Fruit fly (Drosophila melanogaster) whole organism, embryonic: ENCODE data around the gene DopEcR.

Source experiments
- Atf-2 ChIP-seq: fragments of 200-800 bp; sonication (Bioruptor generic); optimal IDR thresholded peaks from 2 replicates; lab custom pipeline; 2016; ENCODE audit warnings: missing biosample characterization, missing genetic modification characterization
- CG10209 ChIP-seq: fragments of 200-800 bp; sonication (Bioruptor generic); optimal IDR thresholded peaks from 3 replicates; lab custom pipeline; 2017; ENCODE audit warnings: missing biosample characterization, mild to moderate bottlenecking, missing genetic modification characterization, missing genetic modification reagents
- CG1024 ChIP-seq: fragments of 200-800 bp; sonication (Bioruptor generic); IDR thresholded peaks from 2 replicates; pipeline ENCODE4 v1.3.6; 2022; ENCODE audit warnings: missing biosample characterization, missing genetic modification characterization
- CG10959 ChIP-seq: fragments of 200-800 bp; sonication (Bioruptor generic); IDR thresholded peaks from 2 replicates; pipeline ENCODE4 v1.3.6; 2022; ENCODE audit warnings: missing biosample characterization, missing genetic modification characterization
- CG12155 ChIP-seq: fragments of 200-800 bp; sonication (Bioruptor generic); optimal IDR thresholded peaks from 3 replicates; lab custom pipeline; 2016; ENCODE audit warnings: missing biosample characterization, missing genetic modification characterization
- CG12219 ChIP-seq: fragments of 200-800 bp; sonication (Bioruptor generic); optimal IDR thresholded peaks from 3 replicates; lab custom pipeline; 2018; ENCODE audit warnings: missing biosample characterization, mild to moderate bottlenecking, missing genetic modification characterization
- CG12744 ChIP-seq: fragments of 200-800 bp; sonication (Bioruptor generic); optimal IDR thresholded peaks from 2 replicates; lab custom pipeline; 2016; ENCODE audit warnings: missing biosample characterization, missing genetic modification characterization
- CG1603 ChIP-seq: fragments of 200-800 bp; sonication (Bioruptor generic); optimal IDR thresholded peaks from 2 replicates; lab custom pipeline; 2019; ENCODE audit warnings: missing biosample characterization, mild to moderate bottlenecking, missing genetic modification characterization, moderate library complexity
- CG17612 ChIP-seq: fragments of 200-800 bp; sonication (Bioruptor generic); IDR thresholded peaks from 2 replicates; pipeline ENCODE4 v1.3.6; 2022; ENCODE audit warnings: missing biosample characterization, missing genetic modification characterization
- CG18619 ChIP-seq: fragments of 200-800 bp; sonication (Bioruptor generic); optimal IDR thresholded peaks from 3 replicates; lab custom pipeline; 2017; ENCODE audit warnings: missing biosample characterization, mild to moderate bottlenecking, missing genetic modification characterization
- CG2116 ChIP-seq: fragments of 200-800 bp; sonication (Bioruptor generic); optimal IDR thresholded peaks from 3 replicates; lab custom pipeline; 2018; ENCODE audit warnings: missing biosample characterization, mild to moderate bottlenecking, missing genetic modification characterization
- CG2875 ChIP-seq: fragments of 200-800 bp; sonication (Bioruptor generic); optimal IDR thresholded peaks from 2 replicates; lab custom pipeline; 2017; ENCODE audit warnings: missing biosample characterization, mild to moderate bottlenecking, missing genetic modification characterization, missing genetic modification reagents
- CG4328 ChIP-seq: fragments of 200-800 bp; sonication (Bioruptor generic); optimal IDR thresholded peaks from 3 replicates; lab custom pipeline; 2017; ENCODE audit warnings: missing biosample characterization, missing genetic modification reagents, missing genetic modification characterization
- CG4707 ChIP-seq: fragments of 200-800 bp; sonication (Bioruptor generic); optimal IDR thresholded peaks from 2 replicates; lab custom pipeline; 2018; ENCODE audit warnings: missing biosample characterization, mild to moderate bottlenecking, missing genetic modification characterization, moderate library complexity
- CG5180 ChIP-seq: fragments of 200-800 bp; sonication (Bioruptor generic); optimal IDR thresholded peaks from 3 replicates; lab custom pipeline; 2017; ENCODE audit warnings: missing biosample characterization, missing genetic modification characterization, mild to moderate bottlenecking, moderate library complexity, missing genetic modification reagents
- CG6654 ChIP-seq: fragments of 200-800 bp; sonication (Bioruptor generic); optimal IDR thresholded peaks from 2 replicates; lab custom pipeline; 2017; ENCODE audit warnings: missing biosample characterization, mild to moderate bottlenecking, missing genetic modification characterization
- CG6765 ChIP-seq: fragments of 200-800 bp; sonication (Bioruptor generic); optimal IDR thresholded peaks from 3 replicates; lab custom pipeline; 2017; ENCODE audit warnings: missing biosample characterization, mild to moderate bottlenecking, missing genetic modification characterization
- CG8478 ChIP-seq: fragments of >200 bp; optimal IDR thresholded peaks from 2 replicates; lab custom pipeline; 2018
- CG9797 ChIP-seq: fragments of 200-800 bp; sonication (Bioruptor generic); optimal IDR thresholded peaks from 3 replicates; lab custom pipeline; 2018; ENCODE audit warnings: missing biosample characterization, mild to moderate bottlenecking, missing genetic modification characterization
- Gug ChIP-seq: fragments of 200-800 bp; sonication (Bioruptor generic); IDR thresholded peaks from 4 replicates; pipeline ENCODE4 v1.3.6; 2022; ENCODE audit warnings: missing biosample characterization, missing genetic modification characterization
- HLH3B ChIP-seq: fragments of 200-800 bp; sonication (Bioruptor generic); IDR thresholded peaks from 2 replicates; pipeline ENCODE4 v1.3.6; 2022; ENCODE audit warnings: missing biosample characterization, missing genetic modification characterization
- NC2β ChIP-seq: fragments of 200-800 bp; sonication (Bioruptor generic); optimal IDR thresholded peaks from 2 replicates; lab custom pipeline; 2016; ENCODE audit warnings: missing biosample characterization, missing genetic modification characterization
- Poxn ChIP-seq: fragments of 200-800 bp; sonication (Bioruptor generic); IDR thresholded peaks from 2 replicates; pipeline ENCODE4 v1.3.6; 2022; ENCODE audit warnings: missing biosample characterization, missing genetic modification characterization
- Sry-β ChIP-seq: fragments of 200-800 bp; sonication (Bioruptor generic); optimal IDR thresholded peaks from 2 replicates; lab custom pipeline; 2018; ENCODE audit warnings: missing biosample characterization, mild to moderate bottlenecking, missing genetic modification characterization, moderate library complexity
- YL-1 ChIP-seq: fragments of 200-800 bp; sonication (Bioruptor generic); optimal IDR thresholded peaks from 3 replicates; lab custom pipeline; 2017; ENCODE audit warnings: missing biosample characterization, mild to moderate bottlenecking, missing genetic modification characterization
- ato ChIP-seq: fragments of 200-800 bp; sonication (Bioruptor generic); IDR thresholded peaks from 2 replicates; pipeline ENCODE4 v1.3.6; 2022; ENCODE audit warnings: missing biosample characterization, missing genetic modification characterization; ENCODE audit not compliant: partially characterized antibody
- cad ChIP-seq: fragments of >200 bp; optimal IDR thresholded peaks from 2 replicates; lab custom pipeline; 2017; ENCODE audit warnings: missing biosample characterization, missing genetic modification characterization
- cas ChIP-seq: fragments of 200-800 bp; sonication (Bioruptor generic); IDR thresholded peaks from 2 replicates; pipeline ENCODE4 v1.3.6; 2022; ENCODE audit warnings: missing biosample characterization, missing genetic modification characterization
- cg ChIP-seq: fragments of 200-800 bp; sonication (Bioruptor generic); optimal IDR thresholded peaks from 3 replicates; lab custom pipeline; 2019; ENCODE audit warnings: missing biosample characterization, mild to moderate bottlenecking, missing genetic modification characterization, moderate library complexity
- chinmo ChIP-seq: fragments of 200-800 bp; sonication (Bioruptor generic); IDR thresholded peaks from 4 replicates; pipeline ENCODE4 v1.3.6; 2022; ENCODE audit warnings: missing biosample characterization, missing genetic modification characterization; ENCODE audit not compliant: partially characterized antibody
- dmrt99B ChIP-seq: fragments of 200-800 bp; sonication (Bioruptor generic); optimal IDR thresholded peaks from 2 replicates; lab custom pipeline; 2018; ENCODE audit warnings: missing biosample characterization, mild to moderate bottlenecking, missing genetic modification characterization, moderate library complexity
- emc ChIP-seq: fragments of 200-800 bp; sonication (Bioruptor generic); optimal IDR thresholded peaks from 2 replicates; lab custom pipeline; 2016; ENCODE audit warnings: missing biosample characterization, missing genetic modification characterization
- eve ChIP-seq, 2 experiments: fragments of >200 bp; optimal IDR thresholded peaks; 2 replicates each; lab custom pipeline; 2017; ENCODE audit warnings: missing biosample characterization in 2 of 2, missing genetic modification characterization in 2 of 2
- fd96Cb ChIP-seq: fragments of 200-800 bp; sonication (Bioruptor generic); optimal IDR thresholded peaks from 2 replicates; lab custom pipeline; 2018; ENCODE audit warnings: missing biosample characterization, mild to moderate bottlenecking, missing genetic modification characterization, moderate library complexity
- fu2 ChIP-seq: fragments of 200-800 bp; sonication (Bioruptor generic); optimal IDR thresholded peaks from 2 replicates; lab custom pipeline; 2016; ENCODE audit warnings: missing biosample characterization, missing genetic modification characterization
- gsb ChIP-seq: fragments of 200-800 bp; sonication (Bioruptor generic); IDR thresholded peaks from 2 replicates; pipeline ENCODE4 v1.3.6; 2022; ENCODE audit warnings: missing biosample characterization, missing genetic modification characterization
- jigr1 ChIP-seq: fragments of 200-800 bp; sonication (Bioruptor generic); IDR thresholded peaks from 3 replicates; pipeline ENCODE4 v1.3.6; 2022; ENCODE audit warnings: missing biosample characterization, missing genetic modification characterization
- kah ChIP-seq: fragments of 200-800 bp; sonication (Bioruptor generic); optimal IDR thresholded peaks from 2 replicates; lab custom pipeline; 2018; ENCODE audit warnings: missing biosample characterization, mild to moderate bottlenecking, missing genetic modification characterization
- kni ChIP-seq: fragments of 200-800 bp; sonication (Bioruptor generic); optimal IDR thresholded peaks from 3 replicates; lab custom pipeline; 2017; ENCODE audit warnings: mild to moderate bottlenecking, missing biosample characterization, missing genetic modification reagents, missing genetic modification characterization
- nerfin-1 ChIP-seq: fragments of 200-800 bp; sonication (Bioruptor generic); optimal IDR thresholded peaks from 3 replicates; lab custom pipeline; 2019; ENCODE audit warnings: missing biosample characterization, mild to moderate bottlenecking, missing genetic modification characterization, moderate library complexity
- odd ChIP-seq: fragments of 200-800 bp; sonication (Bioruptor generic); optimal IDR thresholded peaks from 2 replicates; lab custom pipeline; 2017; ENCODE audit warnings: missing biosample characterization, mild to moderate bottlenecking, missing genetic modification characterization
- pfk ChIP-seq: fragments of 200-800 bp; sonication (Bioruptor generic); optimal IDR thresholded peaks from 2 replicates; lab custom pipeline; 2018; ENCODE audit warnings: missing biosample characterization, mild to moderate bottlenecking, missing genetic modification characterization, moderate library complexity
- pita ChIP-seq: fragments of 200-800 bp; sonication (Bioruptor generic); optimal IDR thresholded peaks from 2 replicates; lab custom pipeline; 2017; ENCODE audit warnings: missing biosample characterization, mild to moderate bottlenecking, missing genetic modification characterization
- sc ChIP-seq, 3 experiments: fragments of >200 bp in 2 of 3; fragments of 200-800 bp in 1 of 3; sonication (Bioruptor generic) in 1 of 3; optimal IDR thresholded peaks; 2 replicates in 2 of 3; 3 replicates in 1 of 3; lab custom pipeline; 2017; ENCODE audit warnings: mild to moderate bottlenecking in 1 of 3, missing biosample characterization in 1 of 3, missing genetic modification characterization in 1 of 3, missing genetic modification reagents in 1 of 3
- sens ChIP-seq: fragments of 200-800 bp; sonication (Bioruptor generic); peaks from one replicate; lab custom pipeline; 2016; ENCODE audit warnings: missing biosample characterization, missing genetic modification characterization
- ttk ChIP-seq: fragments of 200-800 bp; sonication (Bioruptor generic); IDR thresholded peaks from 2 replicates; pipeline ENCODE4 v2.1.2; 2022; ENCODE audit warnings: missing biosample characterization, missing genetic modification characterization
- tup ChIP-seq: fragments of 200-800 bp; sonication (Bioruptor generic); optimal IDR thresholded peaks from 2 replicates; lab custom pipeline; 2016; ENCODE audit warnings: missing biosample characterization, mild to moderate bottlenecking, missing genetic modification characterization, moderate library complexity
- unc-4 ChIP-seq: fragments of 200-800 bp; sonication (Bioruptor generic); IDR thresholded peaks from 2 replicates; pipeline ENCODE4 v1.3.6; 2022; ENCODE audit warnings: missing biosample characterization, missing genetic modification characterization; ENCODE audit not compliant: partially characterized antibody
- unpg ChIP-seq: fragments of 200-800 bp; sonication (Bioruptor generic); optimal IDR thresholded peaks from 3 replicates; lab custom pipeline; 2018; ENCODE audit warnings: missing biosample characterization, mild to moderate bottlenecking, missing genetic modification characterization, moderate library complexity
- z ChIP-seq: fragments of 200-800 bp; sonication (Bioruptor generic); IDR thresholded peaks from 3 replicates; pipeline ENCODE4 v1.3.6; 2022; ENCODE audit warnings: missing biosample characterization, missing genetic modification characterization
- zen2 ChIP-seq: fragments of 200-800 bp; sonication (Bioruptor generic); IDR thresholded peaks from 3 replicates; pipeline ENCODE4 v1.3.6; 2022; ENCODE audit warnings: missing biosample characterization, missing genetic modification characterization; ENCODE audit not compliant: partially characterized antibody

Gene DopEcR

dm6 chr3L:4412974-4413373 is 32.8 kb upstream of the DopEcR start (continued):
- TF ChIP-seq gsb (GFP tag; lab: Robert Waterston, UW), result peak; percentile 67
- TF ChIP-seq fu2 (GFP tag; lab: Kevin White, UChicago), result peak; percentile 31
- TF ChIP-seq Atf-2 (GFP tag; lab: Kevin White, UChicago), result peak; percentile 24
- no peak for TF ChIP-seq NC2β (GFP tag; lab: Kevin White, UChicago)
- no peak for TF ChIP-seq CG6765 (GFP tag; lab: Kevin White, UChicago)
- TF ChIP-seq CG17612, result peak; percentile 64; the same call in 1 of the 2 replicates
- TF ChIP-seq cas (GFP tag; lab: Robert Waterston, UW), result no peak
- no peak for TF ChIP-seq tup (GFP tag; lab: Kevin White, UChicago)
- TF ChIP-seq CG9797 (GFP tag; lab: Kevin White, UChicago), result no peak
- TF ChIP-seq CG10209 (GFP tag; lab: Kevin White, UChicago), result no peak
- no peak for TF ChIP-seq CG12744
- peak; percentile 35 for TF ChIP-seq dmrt99B (tag; lab: Kevin White, UChicago)
- peak; percentile 31 for TF ChIP-seq CG12155 (GFP tag; lab: Kevin White, UChicago)
- TF ChIP-seq CG12219 (GFP tag; lab: Kevin White, UChicago), result no peak
- no peak for TF ChIP-seq CG4328
- TF ChIP-seq CG2875, result peak; percentile 25
- TF ChIP-seq Sry-β (GFP tag; lab: Kevin White, UChicago), result no peak
- no peak for TF ChIP-seq fd96Cb (tag; lab: Kevin White, UChicago)
- peak; percentile 80 for TF ChIP-seq sens (GFP tag; lab: Kevin White, UChicago)
- TF ChIP-seq CG1024 (GFP tag; lab: Robert Waterston, UW), result no peak
- no peak for TF ChIP-seq zen2 (GFP tag; lab: Robert Waterston, UW)
- no peak for TF ChIP-seq kni
- TF ChIP-seq z, result no peak
- TF ChIP-seq CG4707, result no peak
- no peak for TF ChIP-seq CG2116
- TF ChIP-seq ato (GFP tag; lab: Robert Waterston, UW), result no peak
- no peak for TF ChIP-seq jigr1 (GFP tag; lab: Robert Waterston, UW)
- TF ChIP-seq CG8478 (lab: Kevin White, UChicago), result no peak
- TF ChIP-seq Poxn (GFP tag; lab: Robert Waterston, UW), result no peak
- TF ChIP-seq pita (GFP tag; lab: Kevin White, UChicago), result no peak
- peak; percentile 49 for TF ChIP-seq unpg (GFP tag; lab: Kevin White, UChicago)
- TF ChIP-seq chinmo (GFP tag; lab: Robert Waterston, UW), result peak; percentile 86; the same call in 2 of the 4 replicates
- TF ChIP-seq cad (GFP tag; lab: Kevin White, UChicago), result no peak
- no peak for TF ChIP-seq nerfin-1 (tag; lab: Kevin White, UChicago)
- peak; percentile 19 for TF ChIP-seq CG18619 (GFP tag; lab: Kevin White, UChicago)
- no peak for TF ChIP-seq pfk
- peak; percentile 38 for TF ChIP-seq CG1603 (tag; lab: Kevin White, UChicago)
- no peak for TF ChIP-seq sc (optimal IDR thresholded peaks at IDR 0.05; lab: Kevin White, UChicago)
- TF ChIP-seq sc (GFP tag; optimal IDR thresholded peaks at IDR 0.05; lab: Kevin White, UChicago), result no peak
- TF ChIP-seq odd (GFP tag; lab: Kevin White, UChicago), result no peak
- peak; percentile 61; the same call in 1 of the 2 replicates for TF ChIP-seq HLH3B (GFP tag; lab: Robert Waterston, UW)
- TF ChIP-seq CG6654 (GFP tag; lab: Kevin White, UChicago), result no peak
- TF ChIP-seq kah, result no peak
- no peak for TF ChIP-seq unc-4 (GFP tag; lab: Robert Waterston, UW)
- no peak for TF ChIP-seq CG5180
- TF ChIP-seq emc (GFP tag; lab: Kevin White, UChicago), result peak; percentile 17
- TF ChIP-seq YL-1 (GFP tag; lab: Kevin White, UChicago), result no peak
- no peak for TF ChIP-seq CG10959 (GFP tag; lab: Robert Waterston, UW)
- peak; percentile 23; the same call in 1 of the 4 replicates for TF ChIP-seq Gug
- TF ChIP-seq eve (GFP tag; optimal IDR thresholded peaks at IDR 0.05; lab: Kevin White, UChicago), result peak in 1 of 2 experiments; percentile 26
- TF ChIP-seq ttk (GFP tag; lab: Robert Waterston, UW), result peak; percentile 65
- no peak for TF ChIP-seq cg
